Worm (Caenorhabditis elegans) whole organism, young adult: ENCODE results near the gene arrd-12.
A peak's percentile ranks its signal among the peaks of the same experiment; 100 is the strongest.

Experiments
- B0336.3 ChIP-seq: fragments of 200-800 bp; sonication (Bioruptor generic); IDR thresholded peaks from 2 replicates; pipeline ENCODE4 v1.3.6; 2022; ENCODE audit warnings: missing genetic modification characterization, missing compliant biosample characterization
- C06A6.2 ChIP-seq: fragments of 200-800 bp; sonication (Bioruptor generic); conservative IDR thresholded peaks from 2 replicates; pipeline ENCODE4 v1.3.6; 2022; ENCODE audit warnings: missing genetic modification characterization, missing compliant biosample characterization
- D2030.7 ChIP-seq: fragments of 200-800 bp; sonication (Bioruptor generic); IDR thresholded peaks from 2 replicates; pipeline ENCODE4 v1.3.6; 2022; ENCODE audit warnings: missing genetic modification reagents, missing genetic modification characterization, missing compliant biosample characterization
- F33H1.4 ChIP-seq: fragments of 200-800 bp; sonication (Bioruptor generic); IDR thresholded peaks from 2 replicates; pipeline ENCODE4 v1.3.6; 2022; ENCODE audit warnings: missing genetic modification reagents, missing genetic modification characterization, missing compliant biosample characterization
- F52B5.7 ChIP-seq: sonication (generic microtip); optimal IDR thresholded peaks from 2 replicates; lab custom pipeline; 2016; ENCODE audit warnings: mild to moderate bottlenecking, missing genetic modification characterization, missing compliant biosample characterization
- F57C9.4 ChIP-seq: sonication (generic microtip); optimal IDR thresholded peaks from 2 replicates; lab custom pipeline; 2017; ENCODE audit warnings: mild to moderate bottlenecking, missing genetic modification characterization, missing compliant biosample characterization
- Y79H2A.3 ChIP-seq: fragments of 200-800 bp; sonication (Bioruptor generic); conservative IDR thresholded peaks from 2 replicates; pipeline ENCODE4 v1.3.6; 2022; ENCODE audit warnings: missing genetic modification reagents, missing genetic modification characterization, missing compliant biosample characterization
- athp-1 ChIP-seq: sonication (generic microtip); optimal IDR thresholded peaks from 2 replicates; lab custom pipeline; 2017; ENCODE audit warnings: mild to moderate bottlenecking, missing genetic modification characterization, missing compliant biosample characterization
- attf-5 ChIP-seq: fragments of 200-800 bp; sonication (Bioruptor generic); optimal IDR thresholded peaks from 2 replicates; lab custom pipeline; 2018; ENCODE audit warnings: mild to moderate bottlenecking, missing genetic modification characterization, missing compliant biosample characterization
- attf-6 ChIP-seq: fragments of 200-800 bp; sonication (Bioruptor generic); IDR thresholded peaks from 2 replicates; pipeline ENCODE4 v1.3.6; 2022; ENCODE audit warnings: missing genetic modification reagents, missing genetic modification characterization, missing compliant biosample characterization
- bed-2 ChIP-seq: fragments of 200-800 bp; sonication (Bioruptor generic); IDR thresholded peaks from 2 replicates; pipeline ENCODE4 v1.3.6; 2022; ENCODE audit warnings: missing genetic modification reagents, missing genetic modification characterization, missing compliant biosample characterization
- cebp-1 ChIP-seq, 2 experiments: fragments of 200-800 bp in 1 of 2; sonication (Bioruptor generic) in 1 of 2; sonication (generic microtip) in 1 of 2; IDR thresholded peaks in 1 of 2; optimal IDR thresholded peaks in 1 of 2; 2 replicates each; pipeline versions ENCODE4 v1.3.6 to Lab custom; 2017 to 2022; ENCODE audit warnings: missing compliant biosample characterization in 2 of 2, missing genetic modification characterization in 2 of 2, mild to moderate bottlenecking in 1 of 2, missing genetic modification reagents in 1 of 2, moderate library complexity in 1 of 2
- cebp-2 ChIP-seq: fragments of 200-800 bp; sonication (Bioruptor generic); IDR thresholded peaks from 2 replicates; pipeline ENCODE4 v1.3.6; 2022; ENCODE audit warnings: missing genetic modification characterization, missing compliant biosample characterization
- ceh-100 ChIP-seq: fragments of 200-800 bp; sonication (Bioruptor generic); IDR thresholded peaks from 2 replicates; pipeline ENCODE4 v1.3.6; 2022; ENCODE audit warnings: missing genetic modification reagents, missing genetic modification characterization, missing compliant biosample characterization
- ceh-40 ChIP-seq: fragments of 200-800 bp; sonication (Bioruptor generic); IDR thresholded peaks from 2 replicates; pipeline ENCODE4 v1.3.6; 2022; ENCODE audit warnings: missing genetic modification characterization, missing compliant biosample characterization
- ceh-91 ChIP-seq: fragments of 200-800 bp; sonication (Bioruptor generic); IDR thresholded peaks from 2 replicates; pipeline ENCODE4 v1.3.6; 2022; ENCODE audit warnings: missing genetic modification reagents, missing genetic modification characterization, missing compliant biosample characterization
- chd-7 ChIP-seq: sonication (generic microtip); optimal IDR thresholded peaks from 2 replicates; lab custom pipeline; 2016; ENCODE audit warnings: mild to moderate bottlenecking, missing genetic modification characterization, moderate library complexity, missing compliant biosample characterization
- dox-1 ChIP-seq: fragments of 200-800 bp; sonication (Bioruptor generic); IDR thresholded peaks from 2 replicates; pipeline ENCODE4 v1.3.6; 2022; ENCODE audit warnings: missing genetic modification reagents, missing genetic modification characterization, missing compliant biosample characterization
- dpl-1 ChIP-seq: fragments of 150-350 bp; optimal IDR thresholded peaks from 2 replicates; lab custom pipeline; 2014; ENCODE audit warnings: missing biosample characterization, missing genetic modification reagents, missing genetic modification characterization
- efl-1 ChIP-seq: fragments of 150-350 bp; optimal IDR thresholded peaks from 2 replicates; lab custom pipeline; 2014; ENCODE audit warnings: missing biosample characterization, missing genetic modification reagents, missing genetic modification characterization
- ekl-4 ChIP-seq: fragments of 200-800 bp; sonication (Bioruptor generic); IDR thresholded peaks from 2 replicates; pipeline ENCODE4 v1.3.6; 2022; ENCODE audit warnings: missing genetic modification reagents, missing genetic modification characterization, missing compliant biosample characterization
- gei-17 ChIP-seq: fragments of 200-800 bp; sonication (Bioruptor generic); optimal IDR thresholded peaks from 2 replicates; lab custom pipeline; 2018; ENCODE audit warnings: mild to moderate bottlenecking, missing genetic modification characterization, missing compliant biosample characterization
- hmg-1.2 ChIP-seq: fragments of 200-800 bp; sonication (Bioruptor generic); IDR thresholded peaks from 2 replicates; pipeline ENCODE4 v1.3.6; 2022; ENCODE audit warnings: missing genetic modification reagents, missing genetic modification characterization, missing compliant biosample characterization
- hsf-1 ChIP-seq: fragments of 200-800 bp; sonication (Bioruptor generic); IDR thresholded peaks from 2 replicates; pipeline ENCODE4 v1.3.6; 2022; ENCODE audit warnings: missing genetic modification reagents, missing genetic modification characterization, missing compliant biosample characterization
- lin-54 ChIP-seq: fragments of 200-800 bp; sonication (Bioruptor generic); optimal IDR thresholded peaks from 2 replicates; lab custom pipeline; 2018; ENCODE audit warnings: mild to moderate bottlenecking, missing genetic modification characterization, missing compliant biosample characterization
- lir-1 ChIP-seq: fragments of 200-800 bp; sonication (Bioruptor generic); conservative IDR thresholded peaks from 2 replicates; pipeline ENCODE4 v1.3.6; 2022; ENCODE audit warnings: missing genetic modification reagents, missing genetic modification characterization, missing compliant biosample characterization
- lsl-1 ChIP-seq: fragments of 200-800 bp; sonication (Bioruptor generic); optimal IDR thresholded peaks from 2 replicates; lab custom pipeline; 2018; ENCODE audit warnings: mild to moderate bottlenecking, missing genetic modification characterization, moderate library complexity, missing compliant biosample characterization
- madf-10 ChIP-seq: sonication (generic microtip); optimal IDR thresholded peaks from 2 replicates; lab custom pipeline; 2016; ENCODE audit warnings: mild to moderate bottlenecking, missing genetic modification characterization, missing compliant biosample characterization
- madf-8 ChIP-seq: fragments of 200-800 bp; sonication (Bioruptor generic); conservative IDR thresholded peaks from 2 replicates; pipeline ENCODE4 v1.3.6; 2022; ENCODE audit warnings: missing genetic modification reagents, missing genetic modification characterization, missing compliant biosample characterization
- mcd-1 ChIP-seq: fragments of 200-800 bp; sonication (Bioruptor generic); IDR thresholded peaks from 2 replicates; pipeline ENCODE4 v1.3.6; 2022; ENCODE audit warnings: missing genetic modification reagents, missing genetic modification characterization, missing compliant biosample characterization
- mel-28 ChIP-seq: sonication (generic microtip); optimal IDR thresholded peaks from 2 replicates; lab custom pipeline; 2016; ENCODE audit warnings: borderline replicate concordance, mild to moderate bottlenecking, missing genetic modification characterization, missing compliant biosample characterization
- nfya-1 ChIP-seq: sonication (generic microtip); optimal IDR thresholded peaks from 2 replicates; lab custom pipeline; 2017; ENCODE audit warnings: antibody characterized with exemption, missing compliant biosample characterization, missing genetic modification characterization, borderline replicate concordance; ENCODE audit not compliant: insufficient read depth
- nfyb-1 ChIP-seq: fragments of 200-800 bp; sonication (Bioruptor generic); IDR thresholded peaks from 2 replicates; pipeline ENCODE4 v1.3.6; 2022; ENCODE audit warnings: missing genetic modification reagents, missing genetic modification characterization, missing compliant biosample characterization
- nhr-120 ChIP-seq: fragments of 200-800 bp; sonication (Bioruptor generic); IDR thresholded peaks from 2 replicates; pipeline ENCODE4 v1.3.6; 2022; ENCODE audit warnings: missing genetic modification characterization, missing compliant biosample characterization
- nhr-80 ChIP-seq: sonication (generic microtip); optimal IDR thresholded peaks from 2 replicates; lab custom pipeline; 2016; ENCODE audit warnings: missing genetic modification characterization, missing compliant biosample characterization
- pbrm-1 ChIP-seq: fragments of 200-800 bp; sonication (Bioruptor generic); IDR thresholded peaks from 2 replicates; pipeline ENCODE4 v1.3.6; 2022; ENCODE audit warnings: missing genetic modification reagents, missing genetic modification characterization, missing compliant biosample characterization
- rcor-1 ChIP-seq: fragments of 200-800 bp; sonication (Bioruptor generic); IDR thresholded peaks from 2 replicates; pipeline ENCODE4 v1.3.6; 2022; ENCODE audit warnings: missing genetic modification reagents, missing genetic modification characterization, missing compliant biosample characterization
- repo-1 ChIP-seq: sonication (generic microtip); optimal IDR thresholded peaks from 2 replicates; lab custom pipeline; 2017; ENCODE audit warnings: mild to moderate bottlenecking, missing genetic modification characterization, missing compliant biosample characterization
- rpc-1 ChIP-seq, 2 experiments: fragments of 150-350 bp in 1 of 2; sonication (generic microtip) in 1 of 2; optimal IDR thresholded peaks; 2 replicates each; lab custom pipeline; 2014 to 2018; ENCODE audit warnings: missing biosample characterization in 1 of 2, missing genetic modification characterization in 1 of 2, missing genetic modification reagents in 1 of 2, missing genotype in 1 of 2
- snpc-4 ChIP-seq, 5 experiments: fragments of 150-350 bp in 1 of 5; sonication (generic microtip) in 4 of 5; optimal IDR thresholded peaks; 2 replicates each; lab custom pipeline; 2014 to 2018; ENCODE audit warnings: missing genetic modification characterization in 5 of 5, missing biosample characterization in 3 of 5, antibody characterized with exemption in 2 of 5, mild to moderate bottlenecking in 2 of 5, missing compliant biosample characterization in 2 of 5, missing genotype in 2 of 5, moderate library complexity in 2 of 5, missing genetic modification reagents in 1 of 5
- tlf-1 ChIP-seq: fragments of 200-800 bp; sonication (Bioruptor generic); optimal IDR thresholded peaks from 2 replicates; lab custom pipeline; 2018; ENCODE audit warnings: mild to moderate bottlenecking, missing genetic modification characterization, missing compliant biosample characterization
- unc-130 ChIP-seq: sonication (generic microtip); optimal IDR thresholded peaks from 2 replicates; lab custom pipeline; 2016; ENCODE audit warnings: missing genetic modification reagents, missing genetic modification characterization, missing compliant biosample characterization
- unc-62 ChIP-seq: fragments of 150-350 bp; optimal IDR thresholded peaks from 2 replicates; lab custom pipeline; 2014; ENCODE audit warnings: missing biosample characterization, missing genetic modification reagents, missing genetic modification characterization
- xnd-1 ChIP-seq: sonication (generic microtip); optimal IDR thresholded peaks from 2 replicates; lab custom pipeline; 2016; ENCODE audit warnings: missing genotype, missing genetic modification reagents, missing genetic modification characterization, missing compliant biosample characterization
- zfh-2 ChIP-seq: fragments of 200-800 bp; sonication (Bioruptor generic); conservative IDR thresholded peaks from 2 replicates; pipeline ENCODE4 v1.3.6; 2022; ENCODE audit warnings: missing genetic modification reagents, missing genetic modification characterization, missing compliant biosample characterization
- ztf-18 ChIP-seq: sonication (generic microtip); optimal IDR thresholded peaks from 2 replicates; lab custom pipeline; 2016; ENCODE audit warnings: missing genotype, mild to moderate bottlenecking, missing genetic modification characterization, missing compliant biosample characterization

arrd-12 gene

DNA sequence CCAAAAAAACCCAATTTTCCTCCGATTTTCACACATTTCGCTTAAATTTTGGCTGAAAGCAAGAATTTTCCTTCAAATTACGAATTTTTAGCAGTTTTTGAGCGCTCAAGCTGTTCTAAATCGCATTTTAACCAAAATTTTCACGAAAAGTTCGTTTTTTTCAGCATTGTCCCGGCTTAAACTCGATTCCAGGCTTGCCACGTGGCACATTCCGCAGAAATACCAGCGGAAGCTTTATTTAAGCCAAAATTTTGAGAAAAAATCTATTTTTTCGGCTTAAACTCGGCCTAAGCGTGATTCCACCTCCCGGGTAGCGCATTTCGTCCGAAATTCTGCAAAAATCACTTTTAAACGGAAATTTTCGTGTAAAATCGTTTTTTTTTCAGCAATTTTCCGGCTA, 42.3 kb upstream of the arrd-12 start (continued):
- TF ChIP-seq Y79H2A.3 (no peak), B0336.3 (GFP tag; lab: Robert Waterston, UW) (peak; percentile 53; the same call in 1 of the 2 replicates), lsl-1 (GFP tag; lab: Kevin White, UChicago) (peak; percentile 42), hsf-1 (0 out of 2 replicates have a peak, but pooled peaks have one; percentile 18), unc-62 (no peak), mel-28 (tag; lab: Kevin White, UChicago) (no peak), F57C9.4 (tag; lab: Kevin White, UChicago) (no peak), tlf-1 (GFP tag; lab: Kevin White, UChicago) (no peak), F33H1.4 (GFP tag; lab: Robert Waterston, UW) (0 out of 2 replicates have a peak, but pooled peaks have one; percentile 9), attf-6 (0 out of 2 replicates have a peak, but pooled peaks have one; percentile 15), attf-5 (no peak), repo-1 (tag; lab: Kevin White, UChicago) (no peak), efl-1 (GFP tag; lab: Kevin White, UChicago) (peak; percentile 4), ceh-100 (peak; percentile 29; the same call in 1 of the 2 replicates)

- TF ChIP-seq dpl-1 (GFP tag; lab: Kevin White, UChicago) (peak; percentile 78), gei-17 (GFP tag; lab: Kevin White, UChicago) (no peak), rpc-1 (optimal IDR thresholded peaks at IDR 0.05; lab: Kevin White, UChicago) (no peak), rpc-1 (tag; optimal IDR thresholded peaks at IDR 0.05; lab: Kevin White, UChicago) (no peak), rcor-1 (GFP tag; lab: Robert Waterston, UW) (peak; percentile 66), pbrm-1 (GFP tag; lab: Robert Waterston, UW) (0 out of 2 replicates have a peak, but pooled peaks have one; percentile 8), cebp-1 (GFP tag; IDR thresholded peaks at IDR 0.05; lab: Robert Waterston, UW) (no peak), cebp-1 (tag; optimal IDR thresholded peaks at IDR 0.05; lab: Kevin White, UChicago) (no peak), repo-1 (tag; lab: Kevin White, UChicago) (no peak), madf-10 (tag; lab: Kevin White, UChicago) (no peak), Y79H2A.3 (no peak), nhr-120 (GFP tag; lab: Robert Waterston, UW) (no peak), F33H1.4 (GFP tag; lab: Robert Waterston, UW) (peak; percentile 81), mcd-1 (peak; percentile 61), D2030.7 (GFP tag; lab: Robert Waterston, UW) (peak; percentile 90), nfya-1 (tag; lab: Kevin White, UChicago) (no peak), chd-7 (tag; lab: Kevin White, UChicago) (no peak), ekl-4 (peak; percentile 52; the same call in 1 of the 2 replicates), zfh-2 (GFP tag; lab: Robert Waterston, UW) (no peak), xnd-1 (tag; lab: Kevin White, UChicago) (peak; percentile 85), snpc-4 (GFP tag; optimal IDR thresholded peaks at IDR 0.05; lab: Kevin White, UChicago) (no peak), snpc-4 (tag; optimal IDR thresholded peaks at IDR 0.05; lab: Kevin White, UChicago) (peak in 1 of 4 experiments; percentile 46), ztf-18 (no peak), unc-130 (GFP tag; lab: Kevin White, UChicago) (no peak), lin-54 (GFP tag; lab: Kevin White, UChicago) (peak; percentile 80), bed-2 (GFP tag; lab: Robert Waterston, UW) (no peak), hmg-1.2 (0 out of 2 replicates have a peak, but pooled peaks have one; percentile 20), lsl-1 (GFP tag; lab: Kevin White, UChicago) (peak; percentile 75), F52B5.7 (tag; lab: Kevin White, UChicago) (no peak), ceh-91 (GFP tag; lab: Robert Waterston, UW) (peak; percentile 88), dox-1 (GFP tag; lab: Robert Waterston, UW) (peak; percentile 47; the same call in 1 of the 2 replicates), nfyb-1 (GFP tag; lab: Robert Waterston, UW) (no peak), cebp-2 (GFP tag; lab: Robert Waterston, UW) (no peak), lir-1 (GFP tag; lab: Robert Waterston, UW) (no peak), nhr-80 (no peak), ceh-40 (GFP tag; lab: Robert Waterston, UW) (no peak), C06A6.2 (GFP tag; lab: Robert Waterston, UW) (no peak), madf-8 (GFP tag; lab: Robert Waterston, UW) (peak; percentile 91), tlf-1 (GFP tag; lab: Kevin White, UChicago) (peak; percentile 50), athp-1 (tag; lab: Kevin White, UChicago) (peak; percentile 50)
Observed at ce11 chrII:13725793-13726192, 40.3 kb upstream of the arrd-12 start, which contains the start of the genes Y54G9A.7 and bub-3. TSS of gene Y54G9A.7 (minus strand) at chrII:13725799. TSS of gene bub-3 (plus strand) at chrII:13726062.
